Worm (Caenorhabditis elegans): Measurements from ENCODE around the gene daf-22.

DNA sequence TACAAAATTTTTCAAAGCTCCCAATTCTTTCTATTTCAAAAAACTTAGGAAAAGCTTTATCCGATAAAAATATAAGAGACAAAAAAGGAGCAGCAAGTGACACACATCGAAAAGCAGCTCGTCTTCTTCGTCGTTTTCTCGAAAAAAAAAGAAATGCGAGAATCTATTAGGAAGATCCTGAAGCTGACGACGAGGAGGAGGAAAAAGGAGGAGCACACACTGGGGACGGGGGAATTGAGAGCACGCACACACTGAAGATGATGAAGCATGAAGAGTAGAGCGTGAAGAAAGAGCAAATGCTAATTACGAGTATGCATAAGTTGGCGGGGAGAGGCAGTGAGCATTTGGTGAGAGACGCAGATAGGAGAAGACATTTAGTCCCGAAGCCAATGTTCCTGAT is 51.6 kb downstream of the daf-22 start:
- TF ChIP-seq aly-2 (tag; optimal IDR thresholded peaks at IDR 0.05) (no peak), snpc-4 (tag; optimal IDR thresholded peaks at IDR 0.05) (no peak), pha-4 (tag; optimal IDR thresholded peaks at IDR 0.05) (no peak), skn-1 (tag; optimal IDR thresholded peaks at IDR 0.05) (no peak), ztf-11 (tag; optimal IDR thresholded peaks at IDR 0.05) (no peak), nhr-12 (tag; optimal IDR thresholded peaks at IDR 0.05) (no peak)
